Fruit fly (Drosophila melanogaster) whole organism, pupa: ENCODE data around the gene CG33096.

Experiments used
- CG4496 ChIP-seq: fragments of 200-800 bp; sonication (Bioruptor generic); IDR thresholded peaks from 3 replicates; pipeline ENCODE4 v1.3.6; 2022; ENCODE audit warnings: missing biosample characterization, missing genetic modification characterization
- CG9948 ChIP-seq: fragments of 200-800 bp; sonication (Bioruptor generic); optimal IDR thresholded peaks from 2 replicates; lab custom pipeline; 2018; ENCODE audit warnings: missing biosample characterization, mild to moderate bottlenecking, missing genetic modification characterization, moderate library complexity
- Ets98B ChIP-seq: fragments of 200-800 bp; sonication (Bioruptor generic); IDR thresholded peaks from 2 replicates; pipeline ENCODE4 v1.3.6; 2022; ENCODE audit warnings: missing biosample characterization, missing genetic modification characterization
- fd96Ca ChIP-seq: fragments of 200-800 bp; sonication (Bioruptor generic); IDR thresholded peaks from 3 replicates; pipeline ENCODE4 v1.3.6; 2022; ENCODE audit warnings: missing biosample characterization, missing genetic modification characterization

DNA sequence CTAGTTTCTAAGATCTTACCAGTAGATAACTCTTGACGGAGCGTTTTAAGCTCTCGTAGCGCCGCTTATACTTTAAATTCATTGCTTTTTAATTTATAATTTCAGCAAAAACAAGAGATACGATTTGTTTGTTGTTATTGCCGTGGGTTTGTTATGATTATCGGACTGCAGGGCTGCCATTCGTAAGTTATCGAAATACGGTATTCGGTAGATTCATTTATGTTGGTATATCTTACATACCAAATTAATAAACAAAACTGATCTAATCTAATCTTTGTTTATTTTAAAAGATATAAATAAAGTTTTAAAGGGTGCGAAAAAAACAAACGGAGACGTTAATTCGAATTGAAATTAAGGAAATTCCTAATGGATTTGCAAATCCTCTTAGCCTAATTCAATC lies 41.5 kb upstream of the CG33096 start, which contains the start of the genes CG31111 and stac:
- TF ChIP-seq Ets98B (GFP tag; lab: Robert Waterston, UW) (no peak), CG9948 (tag; lab: Kevin White, UChicago) (no peak), CG4496 (GFP tag; lab: Robert Waterston, UW) (no peak), fd96Ca (GFP tag; lab: Robert Waterston, UW) (no peak)
